Worm (Caenorhabditis elegans) whole organism, mixed stage, embryonic: ENCODE results near the gene bath-31.

Source experiments
- M03D4.4 ChIP-seq: sonication (generic microtip); optimal IDR thresholded peaks from 2 replicates; lab custom pipeline; 2017; ENCODE audit warnings: mild to moderate bottlenecking, missing genetic modification characterization, missing compliant biosample characterization
- bed-3 ChIP-seq: fragments of 200-800 bp; sonication (Bioruptor generic); optimal IDR thresholded peaks from 3 replicates; lab custom pipeline; 2018; ENCODE audit warnings: mild to moderate bottlenecking, missing genetic modification characterization, moderate library complexity, missing compliant biosample characterization
- blmp-1 ChIP-seq: fragments of 150-350 bp; optimal IDR thresholded peaks from 2 replicates; lab custom pipeline; 2014; ENCODE audit warnings: missing biosample characterization, missing genetic modification characterization
- ceh-39 ChIP-seq: fragments of 150-350 bp; optimal IDR thresholded peaks from 2 replicates; lab custom pipeline; 2014; ENCODE audit warnings: missing biosample characterization, missing genetic modification characterization
- ceh-43 ChIP-seq: fragments of 200-800 bp; sonication (Bioruptor generic); optimal IDR thresholded peaks from 2 replicates; lab custom pipeline; 2018; ENCODE audit warnings: mild to moderate bottlenecking, missing genetic modification characterization, moderate library complexity, missing compliant biosample characterization
- ceh-83 ChIP-seq: fragments of 200-800 bp; sonication (Bioruptor generic); optimal IDR thresholded peaks from 2 replicates; lab custom pipeline; 2018; ENCODE audit warnings: mild to moderate bottlenecking, missing genetic modification characterization, missing compliant biosample characterization
- ces-1 ChIP-seq: fragments of 150-350 bp; optimal IDR thresholded peaks from 2 replicates; lab custom pipeline; 2014; ENCODE audit warnings: missing biosample characterization, missing genetic modification reagents, missing genetic modification characterization
- cnd-1 ChIP-seq: fragments of 200-800 bp; sonication (Bioruptor generic); optimal IDR thresholded peaks from 2 replicates; lab custom pipeline; 2018; ENCODE audit warnings: mild to moderate bottlenecking, missing genetic modification characterization, missing compliant biosample characterization
- drap-1 ChIP-seq: fragments of 200-800 bp; sonication (Bioruptor generic); optimal IDR thresholded peaks from 3 replicates; lab custom pipeline; 2018; ENCODE audit warnings: mild to moderate bottlenecking, missing genetic modification characterization, missing compliant biosample characterization
- elt-1 ChIP-seq: sonication (generic microtip); optimal IDR thresholded peaks from 2 replicates; lab custom pipeline; 2017; ENCODE audit warnings: missing genetic modification characterization, mild to moderate bottlenecking, missing compliant biosample characterization, antibody characterized with exemption, moderate library complexity, borderline replicate concordance; ENCODE audit not compliant: insufficient read depth
- elt-3 ChIP-seq: fragments of 150-350 bp; optimal IDR thresholded peaks from 2 replicates; lab custom pipeline; 2014; ENCODE audit warnings: missing biosample characterization, missing genetic modification characterization
- flh-1 ChIP-seq: fragments of 200-800 bp; sonication (Bioruptor generic); optimal IDR thresholded peaks from 2 replicates; lab custom pipeline; 2018; ENCODE audit warnings: mild to moderate bottlenecking, missing genetic modification characterization, moderate library complexity, missing compliant biosample characterization
- ham-2 ChIP-seq: fragments of 200-800 bp; sonication (Bioruptor generic); optimal IDR thresholded peaks from 2 replicates; lab custom pipeline; 2018; ENCODE audit warnings: mild to moderate bottlenecking, missing genetic modification characterization, missing compliant biosample characterization
- hlh-1 ChIP-seq: fragments of 150-350 bp; optimal IDR thresholded peaks from 2 replicates; lab custom pipeline; 2014; ENCODE audit warnings: missing biosample characterization, missing genetic modification reagents, missing genetic modification characterization
- lin-13 ChIP-seq: fragments of 150-350 bp; optimal IDR thresholded peaks from 2 replicates; lab custom pipeline; 2014; ENCODE audit warnings: missing biosample characterization, missing genetic modification characterization
- lin-32 ChIP-seq: fragments of 200-800 bp; sonication (Bioruptor generic); optimal IDR thresholded peaks from 2 replicates; lab custom pipeline; 2018; ENCODE audit warnings: mild to moderate bottlenecking, missing genetic modification characterization, missing compliant biosample characterization
- lsy-2 ChIP-seq: fragments of 150-350 bp; optimal IDR thresholded peaks from 2 replicates; lab custom pipeline; 2014; ENCODE audit warnings: missing biosample characterization, missing genetic modification characterization
- mab-5 ChIP-seq: fragments of 150-350 bp; optimal IDR thresholded peaks from 2 replicates; lab custom pipeline; 2014; ENCODE audit warnings: missing biosample characterization, missing genetic modification characterization
- mep-1 ChIP-seq: fragments of 150-350 bp; optimal IDR thresholded peaks from 2 replicates; lab custom pipeline; 2017; ENCODE audit warnings: missing biosample characterization, missing genetic modification reagents, missing genetic modification characterization, inconsistent platforms
- mls-2 ChIP-seq: sonication (generic microtip); optimal IDR thresholded peaks from 2 replicates; lab custom pipeline; 2016; ENCODE audit warnings: mild to moderate bottlenecking, missing genetic modification characterization, moderate library complexity, missing compliant biosample characterization
- nhr-2 ChIP-seq: fragments of 150-350 bp; optimal IDR thresholded peaks from 2 replicates; lab custom pipeline; 2014; ENCODE audit warnings: missing biosample characterization, missing genetic modification characterization
- nhr-237 ChIP-seq: fragments of 150-350 bp; optimal IDR thresholded peaks from 2 replicates; lab custom pipeline; 2014; ENCODE audit warnings: missing biosample characterization, missing genetic modification characterization
- nhr-28 ChIP-seq: fragments of 150-350 bp; optimal IDR thresholded peaks from 2 replicates; lab custom pipeline; 2014; ENCODE audit warnings: missing biosample characterization, missing genetic modification characterization
- nhr-76 ChIP-seq: sonication (generic microtip); optimal IDR thresholded peaks from 2 replicates; lab custom pipeline; 2017; ENCODE audit warnings: missing biosample characterization, missing genetic modification characterization
- pha-4 ChIP-seq: fragments of 150-350 bp; optimal IDR thresholded peaks from 2 replicates; lab custom pipeline; 2018; ENCODE audit warnings: missing biosample characterization, missing genetic modification reagents, missing genetic modification characterization
- sem-2 ChIP-seq: fragments of 200-800 bp; sonication (Bioruptor generic); optimal IDR thresholded peaks from 2 replicates; lab custom pipeline; 2018; ENCODE audit warnings: mild to moderate bottlenecking, missing genetic modification characterization, missing compliant biosample characterization
- snpc-4 ChIP-seq: fragments of 150-350 bp; optimal IDR thresholded peaks from 2 replicates; lab custom pipeline; 2014; ENCODE audit warnings: missing biosample characterization, missing genetic modification characterization
- sptf-1 ChIP-seq: sonication (generic microtip); optimal IDR thresholded peaks from 2 replicates; lab custom pipeline; 2017; ENCODE audit warnings: mild to moderate bottlenecking, missing genetic modification characterization, moderate library complexity, missing compliant biosample characterization
- tbx-8 ChIP-seq: fragments of 200-800 bp; sonication (Bioruptor generic); optimal IDR thresholded peaks from 2 replicates; lab custom pipeline; 2018; ENCODE audit warnings: mild to moderate bottlenecking, missing genetic modification characterization, moderate library complexity, missing compliant biosample characterization
- unc-120 ChIP-seq: sonication (generic microtip); optimal IDR thresholded peaks from 2 replicates; lab custom pipeline; 2017; ENCODE audit warnings: missing genetic modification characterization, missing compliant biosample characterization; ENCODE audit not compliant: poor library complexity, severe bottlenecking
- unc-39 ChIP-seq: fragments of 150-350 bp; optimal IDR thresholded peaks from 2 replicates; lab custom pipeline; 2014; ENCODE audit warnings: missing biosample characterization, missing genetic modification characterization
- unc-62 ChIP-seq: fragments of 150-350 bp; optimal IDR thresholded peaks from 2 replicates; lab custom pipeline; 2014; ENCODE audit warnings: missing biosample characterization, missing genetic modification reagents, missing genetic modification characterization
- zip-8 ChIP-seq: fragments of 150-350 bp; optimal IDR thresholded peaks from 2 replicates; lab custom pipeline; 2014; ENCODE audit warnings: missing biosample characterization, missing genetic modification characterization
- ztf-11 ChIP-seq: fragments of 150-350 bp; optimal IDR thresholded peaks from 2 replicates; lab custom pipeline; 2014; ENCODE audit warnings: missing biosample characterization, missing genetic modification characterization

bath-31 gene

ce11 chrII:3748719-3749118, 16.9 kb downstream of the bath-31 start, which contains the start of gene fbxb-90:
TSS of gene fbxb-90 (minus strand) at chrII:3748819.
- TF ChIP-seq ceh-39 (tag; lab: Kevin White, UChicago) (no peak), snpc-4 (tag; lab: Kevin White, UChicago) (no peak), mab-5 (tag; lab: Kevin White, UChicago) (no peak), flh-1 (GFP tag; lab: Kevin White, UChicago) (no peak), nhr-2 (tag; lab: Kevin White, UChicago) (no peak), lin-32 (GFP tag; lab: Kevin White, UChicago) (no peak), M03D4.4 (tag; lab: Kevin White, UChicago) (no peak), elt-3 (tag; lab: Kevin White, UChicago) (no peak), ceh-43 (GFP tag; lab: Kevin White, UChicago) (no peak), mep-1 (tag; lab: Kevin White, UChicago) (no peak), tbx-8 (GFP tag; lab: Kevin White, UChicago) (no peak), ztf-11 (no peak), bed-3 (no peak), drap-1 (GFP tag; lab: Kevin White, UChicago) (no peak), ces-1 (GFP tag; lab: Kevin White, UChicago) (no peak), zip-8 (no peak), mls-2 (tag; lab: Kevin White, UChicago) (no peak), lsy-2 (no peak)

- TF ChIP-seq cnd-1 (tag; lab: Kevin White, UChicago) (no peak), nhr-76 (tag; lab: Kevin White, UChicago) (no peak), elt-3 (tag; lab: Kevin White, UChicago) (no peak), ceh-39 (tag; lab: Kevin White, UChicago) (no peak), sem-2 (GFP tag; lab: Kevin White, UChicago) (no peak), snpc-4 (tag; lab: Kevin White, UChicago) (no peak), bed-3 (no peak), lin-32 (GFP tag; lab: Kevin White, UChicago) (no peak), ham-2 (no peak), zip-8 (no peak), hlh-1 (tag; lab: Kevin White, UChicago) (no peak), lin-13 (tag; lab: Kevin White, UChicago) (no peak), unc-120 (tag; lab: Kevin White, UChicago) (no peak), nhr-237 (tag; lab: Kevin White, UChicago) (no peak), lsy-2 (no peak), flh-1 (GFP tag; lab: Kevin White, UChicago) (no peak)
- TF ChIP-seq, all 35 proteins: peak for 0
These were observed 18.9 kb downstream of the bath-31 start, which contains the start of gene fbxb-91 for ce11 chrII:3750685-3751084. TSS of gene fbxb-91 (minus strand) at chrII:3750785.

- no peak for TF ChIP-seq sem-2 (GFP tag; lab: Kevin White, UChicago)
- no peak for TF ChIP-seq cnd-1 (tag; lab: Kevin White, UChicago)
These were observed 20.4 kb downstream of the bath-31 start, which contains the start of gene sdz-11 for ce11 chrII:3752184-3752583. TSS of gene sdz-11 (minus strand) at chrII:3752284.

- TF ChIP-seq sptf-1 (tag; lab: Kevin White, UChicago) (no peak), lin-13 (tag; lab: Kevin White, UChicago) (no peak), drap-1 (GFP tag; lab: Kevin White, UChicago) (no peak), lsy-2 (no peak), ceh-83 (no peak), pha-4 (tag; lab: Kevin White, UChicago) (no peak), nhr-76 (tag; lab: Kevin White, UChicago) (no peak), hlh-1 (tag; lab: Kevin White, UChicago) (no peak), nhr-28 (no peak), ham-2 (no peak), snpc-4 (tag; lab: Kevin White, UChicago) (no peak), unc-120 (tag; lab: Kevin White, UChicago) (no peak), nhr-237 (tag; lab: Kevin White, UChicago) (no peak), mls-2 (tag; lab: Kevin White, UChicago) (no peak), ces-1 (GFP tag; lab: Kevin White, UChicago) (no peak), sem-2 (GFP tag; lab: Kevin White, UChicago) (no peak), blmp-1 (no peak)
These were observed 21.8 kb downstream of the bath-31 start, which contains the start of gene rcd-1 for ce11 chrII:3753598-3753997. TSS of gene rcd-1 (plus strand) at chrII:3753898.

ce11 chrII:3757499-3757898, 25.7 kb downstream of the bath-31 start, which contains the start of gene srx-111:
TSS of gene srx-111 (plus strand) at chrII:3757799.
- TF ChIP-seq nhr-237 (tag; lab: Kevin White, UChicago) = no peak
- TF ChIP-seq ztf-11 = no peak
- TF ChIP-seq zip-8 = no peak
- no peak for TF ChIP-seq elt-3 (tag; lab: Kevin White, UChicago)
- TF ChIP-seq unc-62 (GFP tag; lab: Kevin White, UChicago) = no peak
- TF ChIP-seq elt-1 (tag; lab: Kevin White, UChicago) = no peak
- TF ChIP-seq lin-13 (tag; lab: Kevin White, UChicago) = no peak
- TF ChIP-seq sptf-1 (tag; lab: Kevin White, UChicago) = no peak
- no peak for TF ChIP-seq ceh-39 (tag; lab: Kevin White, UChicago)
- no peak for TF ChIP-seq ham-2
- TF ChIP-seq unc-120 (tag; lab: Kevin White, UChicago) = no peak
- no peak for TF ChIP-seq bed-3
- TF ChIP-seq hlh-1 (tag; lab: Kevin White, UChicago) = no peak
- TF ChIP-seq ceh-83 = no peak
- TF ChIP-seq nhr-28 = no peak
- no peak for TF ChIP-seq lin-32 (GFP tag; lab: Kevin White, UChicago)
- no peak for TF ChIP-seq unc-39 (tag; lab: Kevin White, UChicago)
- no peak for TF ChIP-seq mls-2 (tag; lab: Kevin White, UChicago)
- TF ChIP-seq mep-1 (tag; lab: Kevin White, UChicago) = no peak
- TF ChIP-seq tbx-8 (GFP tag; lab: Kevin White, UChicago) = no peak
